Worm (Caenorhabditis elegans) whole organism, L4/young adult: Measurements from ENCODE around the gene C08F11.3.

Source experiments
- W03F9.2 ChIP-seq: fragments of 150-350 bp; optimal IDR thresholded peaks from 2 replicates; lab custom pipeline; 2014; ENCODE audit warnings: missing biosample characterization, missing genetic modification characterization
- dao-5 ChIP-seq: sonication (generic microtip); optimal IDR thresholded peaks from 2 replicates; lab custom pipeline; 2016; ENCODE audit warnings: missing genotype, missing genetic modification characterization, moderate library complexity, missing compliant biosample characterization
- him-1 ChIP-seq: sonication (generic microtip); optimal IDR thresholded peaks from 2 replicates; lab custom pipeline; 2016; ENCODE audit warnings: missing genotype, missing genetic modification reagents, missing genetic modification characterization, missing compliant biosample characterization

ce11 chrIV:13600643-13601042 is 18.7 kb upstream of the C08F11.3 start:
- no peak for TF ChIP-seq dao-5 (tag; lab: Kevin White, UChicago)
- no peak for TF ChIP-seq him-1 (tag; lab: Kevin White, UChicago)
- TF ChIP-seq W03F9.2 (tag; lab: Kevin White, UChicago): no peak
